Worm (Caenorhabditis elegans) whole organism, dauer: ENCODE results near the gene F19C6.5.

Source experiments
- unc-62 ChIP-seq: sonication (generic microtip); optimal IDR thresholded peaks from 2 replicates; lab custom pipeline; 2017; ENCODE audit warnings: missing biosample characterization, missing genetic modification reagents, missing genetic modification characterization

The F19C6.5 gene

DNA sequence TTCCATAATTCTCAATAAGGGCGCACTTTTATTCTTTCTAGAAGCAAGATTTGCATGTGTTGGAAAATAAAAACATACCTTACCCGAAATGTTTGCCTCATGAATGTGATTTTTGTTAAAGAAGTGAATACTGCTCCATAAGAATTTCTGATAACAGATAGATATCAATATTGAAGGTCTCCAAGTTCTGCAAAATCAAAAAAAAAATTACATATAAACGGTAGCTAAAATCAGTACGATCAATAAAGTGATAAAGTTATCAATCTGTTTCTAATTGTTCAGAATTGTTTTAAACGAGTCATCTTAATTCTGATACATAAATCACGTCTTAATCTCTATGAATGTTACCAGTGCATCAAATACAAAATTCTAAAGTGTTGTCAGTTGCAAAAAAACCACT lies 8.5 kb downstream of the F19C6.5 start, which contains the start of gene mgl-1:
TSS of gene mgl-1 (minus strand) at position 101 of the 400 bp plus-strand sequence.
- no peak for TF ChIP-seq unc-62 (GFP tag; lab: Kevin White, UChicago)

ce11 chrX:9965275-9965674 lies 19.5 kb downstream of the F19C6.5 start, which contains the start of gene pssy-1:
pssy-1 (plus strand) TSS chrX:9965592.
- TF ChIP-seq unc-62 (GFP tag; lab: Kevin White, UChicago), result no peak

DNA sequence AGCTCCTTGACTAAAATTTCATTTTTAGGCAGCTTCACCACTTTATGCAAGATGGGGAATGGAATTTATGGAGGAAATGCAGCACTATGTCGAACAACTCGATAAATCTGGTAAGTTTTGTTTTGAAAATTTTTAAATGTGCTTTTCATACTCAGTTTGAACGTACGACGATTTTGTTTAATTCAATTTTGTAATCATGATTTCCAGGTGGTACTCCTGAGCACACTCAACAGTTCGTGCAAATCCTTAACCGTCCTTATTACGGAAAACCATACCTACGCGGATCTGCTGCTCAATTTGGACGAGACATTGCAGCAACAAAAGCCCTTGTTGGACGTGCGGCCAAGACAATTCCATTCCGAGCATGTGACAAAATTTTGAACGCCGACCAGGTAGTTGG lies 22.2 kb downstream of the F19C6.5 start:
- TF ChIP-seq unc-62 (GFP tag; lab: Kevin White, UChicago), result no peak

- no peak for TF ChIP-seq unc-62 (GFP tag; lab: Kevin White, UChicago)
Measured at ce11 chrX:9958561-9958960, 26.2 kb downstream of the F19C6.5 start, which contains the start of gene ZC506.1. ZC506.1 (plus strand) TSS chrX:9958960.

- TF ChIP-seq unc-62 (GFP tag; lab: Kevin White, UChicago), result no peak
Measured at ce11 chrX:9957449-9957848, 27.3 kb downstream of the F19C6.5 start.

- no peak for TF ChIP-seq unc-62 (GFP tag; lab: Kevin White, UChicago)
Measured at ce11 chrX:9956052-9956451, 28.7 kb downstream of the F19C6.5 start.

ce11 chrX:9954483-9955041 lies 30.2 kb downstream of the F19C6.5 start, which contains the start of gene cysl-1:
cysl-1 (minus strand) TSS chrX:9954533.
- TF ChIP-seq unc-62 (GFP tag; lab: Kevin White, UChicago), result no peak

DNA sequence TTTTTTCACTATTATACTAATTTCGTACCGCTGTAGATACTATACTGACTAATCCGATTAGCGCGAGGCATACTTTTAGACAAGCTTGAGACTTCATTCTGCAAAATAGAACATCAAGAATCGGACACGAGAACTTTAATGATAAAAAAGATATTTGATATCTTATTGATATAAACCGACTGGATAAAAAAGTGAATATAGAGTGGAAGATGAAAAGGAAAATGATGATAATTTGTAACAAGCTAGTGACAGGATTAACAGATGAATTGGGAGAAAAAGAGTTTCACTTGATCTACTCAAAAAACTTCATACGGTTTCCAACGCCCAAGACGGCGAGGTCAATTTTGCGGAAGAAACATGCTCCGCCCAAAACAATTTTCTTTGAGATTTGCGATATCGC lies 35.8 kb downstream of the F19C6.5 start, which contains the start of gene nas-37:
TSS of gene nas-37 (minus strand) at position 101 of the 400 bp plus-strand sequence.
- TF ChIP-seq unc-62 (GFP tag; lab: Kevin White, UChicago), result no peak

ce11 chrX:9948528-9948927 lies 36.2 kb downstream of the F19C6.5 start:
- TF ChIP-seq unc-62 (GFP tag; lab: Kevin White, UChicago), result no peak

ce11 chrX:9941379-9941778 lies 43.4 kb downstream of the F19C6.5 start:
- no peak for TF ChIP-seq unc-62 (GFP tag; lab: Kevin White, UChicago)

DNA sequence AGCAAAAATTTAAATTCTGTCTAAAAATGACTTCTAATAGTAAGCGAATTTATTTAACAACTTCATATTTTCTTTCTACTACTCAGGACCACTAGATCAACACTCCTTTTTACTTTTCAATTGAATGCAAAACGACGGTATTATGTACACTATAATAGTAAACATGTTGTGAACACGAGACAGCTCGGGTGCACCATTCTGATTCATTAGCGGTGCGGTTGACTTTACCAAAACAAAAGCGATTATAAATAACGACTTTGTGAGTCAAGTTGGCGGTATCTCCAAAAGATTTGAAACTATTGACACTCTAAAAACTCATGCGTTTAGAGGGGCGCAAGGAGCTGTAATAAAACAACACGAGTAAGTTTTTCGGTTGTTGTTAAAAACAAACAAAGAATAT lies 44.2 kb downstream of the F19C6.5 start:
- TF ChIP-seq unc-62 (GFP tag; lab: Kevin White, UChicago), result no peak

DNA sequence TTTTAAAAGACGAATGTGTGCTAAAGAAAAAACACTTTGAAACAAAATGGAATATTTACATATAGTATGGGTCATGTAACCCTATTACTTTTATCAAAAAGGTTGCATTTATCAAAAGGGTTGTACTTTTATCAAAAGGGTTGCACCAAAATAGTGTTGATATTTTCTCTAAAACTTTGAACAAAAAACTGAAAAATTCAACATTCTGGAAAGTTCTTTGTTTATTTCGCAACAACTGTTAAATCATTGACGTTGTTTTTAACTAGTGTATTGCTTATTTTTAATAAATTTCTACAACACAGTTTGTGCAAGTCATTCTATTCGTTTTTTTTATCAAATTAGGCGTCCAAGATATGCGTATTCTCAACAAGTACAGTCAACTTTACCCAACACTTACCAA lies 46.2 kb downstream of the F19C6.5 start, which contains the start of the genes C17G1.5 and C17G1.14:
TSS of gene C17G1.5 (plus strand) at position 266 of the 400 bp plus-strand sequence.
TSS of gene C17G1.14 (plus strand) at position 277 of the 400 bp plus-strand sequence.
- no peak for TF ChIP-seq unc-62 (GFP tag; lab: Kevin White, UChicago)

ce11 chrX:9938091-9938490 lies 46.6 kb downstream of the F19C6.5 start:
- no peak for TF ChIP-seq unc-62 (GFP tag; lab: Kevin White, UChicago)

DNA sequence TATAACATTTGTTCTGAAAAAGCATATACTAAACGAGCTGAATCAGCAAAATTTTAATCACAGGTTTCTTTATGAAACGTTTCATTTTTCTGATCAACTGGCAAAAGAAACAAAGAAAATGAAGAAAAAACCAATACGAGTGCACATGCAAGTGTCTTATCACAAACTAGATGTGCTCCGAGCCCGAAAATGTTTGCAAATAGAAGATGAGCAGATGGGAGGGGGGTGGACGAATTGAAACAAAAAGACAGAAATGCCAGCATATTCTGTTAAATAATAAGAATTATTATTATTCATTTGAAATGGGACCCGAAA lies 50.8 kb downstream of the F19C6.5 start:
- TF ChIP-seq unc-62 (GFP tag; lab: Kevin White, UChicago), result no peak

ce11 chrX:9933291-9934008 lies 51.3 kb downstream of the F19C6.5 start:
- no peak for TF ChIP-seq unc-62 (GFP tag; lab: Kevin White, UChicago)
